Worm (Caenorhabditis elegans) whole organism, mixed stage, embryonic: ENCODE measurements around the gene M199.136.
"Not testable (repeated sequence)": the region's sequence is repeated elsewhere in the genome, so short reads cannot be mapped to it uniquely, and the experiment has no call there.

Experiments
- M03D4.4 ChIP-seq: sonication (generic microtip); optimal IDR thresholded peaks from 2 replicates; lab custom pipeline; 2017; ENCODE audit warnings: mild to moderate bottlenecking, missing genetic modification characterization, missing compliant biosample characterization
- blmp-1 ChIP-seq: fragments of 150-350 bp; optimal IDR thresholded peaks from 2 replicates; lab custom pipeline; 2014; ENCODE audit warnings: missing biosample characterization, missing genetic modification characterization
- ceh-39 ChIP-seq: fragments of 150-350 bp; optimal IDR thresholded peaks from 2 replicates; lab custom pipeline; 2014; ENCODE audit warnings: missing biosample characterization, missing genetic modification characterization
- ceh-43 ChIP-seq: fragments of 200-800 bp; sonication (Bioruptor generic); optimal IDR thresholded peaks from 2 replicates; lab custom pipeline; 2018; ENCODE audit warnings: mild to moderate bottlenecking, missing genetic modification characterization, moderate library complexity, missing compliant biosample characterization
- ces-1 ChIP-seq: fragments of 150-350 bp; optimal IDR thresholded peaks from 2 replicates; lab custom pipeline; 2014; ENCODE audit warnings: missing biosample characterization, missing genetic modification reagents, missing genetic modification characterization
- cnd-1 ChIP-seq: fragments of 200-800 bp; sonication (Bioruptor generic); optimal IDR thresholded peaks from 2 replicates; lab custom pipeline; 2018; ENCODE audit warnings: mild to moderate bottlenecking, missing genetic modification characterization, missing compliant biosample characterization
- drap-1 ChIP-seq: fragments of 200-800 bp; sonication (Bioruptor generic); optimal IDR thresholded peaks from 3 replicates; lab custom pipeline; 2018; ENCODE audit warnings: mild to moderate bottlenecking, missing genetic modification characterization, missing compliant biosample characterization
- elt-1 ChIP-seq: sonication (generic microtip); optimal IDR thresholded peaks from 2 replicates; lab custom pipeline; 2017; ENCODE audit warnings: missing genetic modification characterization, mild to moderate bottlenecking, missing compliant biosample characterization, antibody characterized with exemption, moderate library complexity, borderline replicate concordance; ENCODE audit not compliant: insufficient read depth
- elt-3 ChIP-seq: fragments of 150-350 bp; optimal IDR thresholded peaks from 2 replicates; lab custom pipeline; 2014; ENCODE audit warnings: missing biosample characterization, missing genetic modification characterization
- flh-1 ChIP-seq: fragments of 200-800 bp; sonication (Bioruptor generic); optimal IDR thresholded peaks from 2 replicates; lab custom pipeline; 2018; ENCODE audit warnings: mild to moderate bottlenecking, missing genetic modification characterization, moderate library complexity, missing compliant biosample characterization
- ham-2 ChIP-seq: fragments of 200-800 bp; sonication (Bioruptor generic); optimal IDR thresholded peaks from 2 replicates; lab custom pipeline; 2018; ENCODE audit warnings: mild to moderate bottlenecking, missing genetic modification characterization, missing compliant biosample characterization
- hlh-1 ChIP-seq: fragments of 150-350 bp; optimal IDR thresholded peaks from 2 replicates; lab custom pipeline; 2014; ENCODE audit warnings: missing biosample characterization, missing genetic modification reagents, missing genetic modification characterization
- lin-13 ChIP-seq: fragments of 150-350 bp; optimal IDR thresholded peaks from 2 replicates; lab custom pipeline; 2014; ENCODE audit warnings: missing biosample characterization, missing genetic modification characterization
- lin-32 ChIP-seq: fragments of 200-800 bp; sonication (Bioruptor generic); optimal IDR thresholded peaks from 2 replicates; lab custom pipeline; 2018; ENCODE audit warnings: mild to moderate bottlenecking, missing genetic modification characterization, missing compliant biosample characterization
- lsy-2 ChIP-seq: fragments of 150-350 bp; optimal IDR thresholded peaks from 2 replicates; lab custom pipeline; 2014; ENCODE audit warnings: missing biosample characterization, missing genetic modification characterization
- mab-5 ChIP-seq: fragments of 150-350 bp; optimal IDR thresholded peaks from 2 replicates; lab custom pipeline; 2014; ENCODE audit warnings: missing biosample characterization, missing genetic modification characterization
- mep-1 ChIP-seq: fragments of 150-350 bp; optimal IDR thresholded peaks from 2 replicates; lab custom pipeline; 2017; ENCODE audit warnings: missing biosample characterization, missing genetic modification reagents, missing genetic modification characterization, inconsistent platforms
- mls-2 ChIP-seq: sonication (generic microtip); optimal IDR thresholded peaks from 2 replicates; lab custom pipeline; 2016; ENCODE audit warnings: mild to moderate bottlenecking, missing genetic modification characterization, moderate library complexity, missing compliant biosample characterization
- nhr-12 ChIP-seq: fragments of 150-350 bp; optimal IDR thresholded peaks from 2 replicates; lab custom pipeline; 2014; ENCODE audit warnings: missing biosample characterization, missing genetic modification characterization
- nhr-2 ChIP-seq: fragments of 150-350 bp; optimal IDR thresholded peaks from 2 replicates; lab custom pipeline; 2014; ENCODE audit warnings: missing biosample characterization, missing genetic modification characterization
- nhr-237 ChIP-seq: fragments of 150-350 bp; optimal IDR thresholded peaks from 2 replicates; lab custom pipeline; 2014; ENCODE audit warnings: missing biosample characterization, missing genetic modification characterization
- nhr-28 ChIP-seq: fragments of 150-350 bp; optimal IDR thresholded peaks from 2 replicates; lab custom pipeline; 2014; ENCODE audit warnings: missing biosample characterization, missing genetic modification characterization
- nhr-76 ChIP-seq: sonication (generic microtip); optimal IDR thresholded peaks from 2 replicates; lab custom pipeline; 2017; ENCODE audit warnings: missing biosample characterization, missing genetic modification characterization
- pha-4 ChIP-seq: fragments of 150-350 bp; optimal IDR thresholded peaks from 2 replicates; lab custom pipeline; 2018; ENCODE audit warnings: missing biosample characterization, missing genetic modification reagents, missing genetic modification characterization
- sem-2 ChIP-seq: fragments of 200-800 bp; sonication (Bioruptor generic); optimal IDR thresholded peaks from 2 replicates; lab custom pipeline; 2018; ENCODE audit warnings: mild to moderate bottlenecking, missing genetic modification characterization, missing compliant biosample characterization
- snpc-4 ChIP-seq: fragments of 150-350 bp; optimal IDR thresholded peaks from 2 replicates; lab custom pipeline; 2014; ENCODE audit warnings: missing biosample characterization, missing genetic modification characterization
- sptf-1 ChIP-seq: sonication (generic microtip); optimal IDR thresholded peaks from 2 replicates; lab custom pipeline; 2017; ENCODE audit warnings: mild to moderate bottlenecking, missing genetic modification characterization, moderate library complexity, missing compliant biosample characterization
- unc-120 ChIP-seq: sonication (generic microtip); optimal IDR thresholded peaks from 2 replicates; lab custom pipeline; 2017; ENCODE audit warnings: missing genetic modification characterization, missing compliant biosample characterization; ENCODE audit not compliant: poor library complexity, severe bottlenecking
- unc-39 ChIP-seq: fragments of 150-350 bp; optimal IDR thresholded peaks from 2 replicates; lab custom pipeline; 2014; ENCODE audit warnings: missing biosample characterization, missing genetic modification characterization
- unc-62 ChIP-seq: fragments of 150-350 bp; optimal IDR thresholded peaks from 2 replicates; lab custom pipeline; 2014; ENCODE audit warnings: missing biosample characterization, missing genetic modification reagents, missing genetic modification characterization
- zip-8 ChIP-seq: fragments of 150-350 bp; optimal IDR thresholded peaks from 2 replicates; lab custom pipeline; 2014; ENCODE audit warnings: missing biosample characterization, missing genetic modification characterization

Gene M199.136

ce11 chrIV:15126021-15126420 is 7.5 kb downstream of the M199.136 start, which contains the start of gene clec-190:
Gene clec-190, minus strand, starts transcription at chrIV:15126121.
- TF ChIP-seq zip-8 (tag; lab: Kevin White, UChicago) (no peak), M03D4.4 (no peak), hlh-1 (tag; lab: Kevin White, UChicago) (no peak), lin-13 (tag; lab: Kevin White, UChicago) (no peak), snpc-4 (tag; lab: Kevin White, UChicago) (no peak), lin-32 (no peak), mep-1 (tag; lab: Kevin White, UChicago) (no peak), sem-2 (GFP tag; lab: Kevin White, UChicago) (no peak)

- TF ChIP-seq unc-120 (no peak), sptf-1 (no peak), zip-8 (tag; lab: Kevin White, UChicago) (no peak), mls-2 (tag; lab: Kevin White, UChicago) (no peak), ces-1 (no peak), drap-1 (GFP tag; lab: Kevin White, UChicago) (no peak), ceh-39 (tag; lab: Kevin White, UChicago) (no peak), cnd-1 (tag; lab: Kevin White, UChicago) (no peak), unc-39 (no peak), lin-32 (no peak), snpc-4 (tag; lab: Kevin White, UChicago) (no peak), blmp-1 (tag; lab: Kevin White, UChicago) (no peak), ceh-43 (GFP tag; lab: Kevin White, UChicago) (no peak)
Observed at ce11 chrIV:15127731-15128130, 9.2 kb downstream of the M199.136 start, which contains the start of gene M199.9. Gene M199.9, minus strand, starts transcription at chrIV:15127831.

DNA sequence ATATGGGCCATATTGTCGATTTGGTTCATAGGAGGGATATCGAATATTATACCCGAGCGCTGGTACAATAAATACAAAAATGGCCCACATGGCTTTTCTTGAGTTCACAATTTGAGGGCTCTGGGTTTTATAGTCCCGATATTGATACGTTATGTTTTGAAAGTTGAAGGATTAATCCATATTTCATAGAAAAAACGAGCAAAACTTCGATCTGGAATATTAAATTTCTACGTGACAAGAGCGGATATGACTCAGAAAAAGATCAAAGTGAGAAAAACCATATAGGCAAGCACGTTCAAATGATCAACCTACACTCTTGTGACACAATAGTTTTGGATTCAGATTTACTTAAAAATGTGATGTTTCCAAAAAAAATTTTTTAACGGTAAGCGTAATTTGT is 13.2 kb downstream of the M199.136 start, which contains the start of gene col-135:
col-135 (minus strand) TSS at position 101 of the 400 bp plus-strand sequence.
- TF ChIP-seq M03D4.4 (no peak), nhr-12 (tag; lab: Kevin White, UChicago) (no peak), unc-62 (GFP tag; lab: Kevin White, UChicago) (no peak), nhr-76 (tag; lab: Kevin White, UChicago) (no peak), unc-120 (no peak), sem-2 (GFP tag; lab: Kevin White, UChicago) (no peak), cnd-1 (tag; lab: Kevin White, UChicago) (no peak), ceh-39 (tag; lab: Kevin White, UChicago) (no peak), elt-3 (tag; lab: Kevin White, UChicago) (no peak), pha-4 (tag; lab: Kevin White, UChicago) (no peak), nhr-2 (no peak), elt-1 (tag; lab: Kevin White, UChicago) (no peak), nhr-237 (tag; lab: Kevin White, UChicago) (no peak), mep-1 (tag; lab: Kevin White, UChicago) (no peak), flh-1 (no peak), zip-8 (tag; lab: Kevin White, UChicago) (no peak), nhr-28 (no peak), mls-2 (tag; lab: Kevin White, UChicago) (no peak)

ce11 chrIV:15133899-15134298 is 15.4 kb downstream of the M199.136 start, which contains the start of gene M199.8:
Gene M199.8, minus strand, starts transcription at chrIV:15133999.
- not testable (repeated sequence) for TF ChIP-seq sem-2 (GFP tag; lab: Kevin White, UChicago); ham-2 (GFP tag; lab: Kevin White, UChicago); snpc-4 (tag; lab: Kevin White, UChicago)

DNA sequence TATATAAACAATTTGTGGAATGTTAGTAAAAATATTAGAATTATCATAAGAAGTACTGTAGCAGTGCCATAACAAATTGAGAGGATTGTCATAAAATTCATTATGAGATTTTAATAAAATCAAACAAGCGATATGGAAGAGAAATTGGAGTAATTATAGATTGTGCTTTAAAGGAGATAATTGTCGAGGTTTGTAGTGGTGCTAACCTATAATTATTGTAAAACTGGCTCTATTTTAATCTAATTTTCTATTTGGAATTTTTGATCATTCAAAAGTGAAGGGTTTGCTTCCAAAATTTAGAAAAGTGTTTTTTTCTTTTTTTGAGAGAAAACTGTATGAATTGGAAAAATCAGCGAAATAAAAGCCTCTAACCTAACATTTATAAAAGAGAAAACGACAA is 22.3 kb downstream of the M199.136 start, which contains the start of gene srg-51:
srg-51 (minus strand) TSS at position 101 of the 400 bp plus-strand sequence.
- TF ChIP-seq nhr-237 (tag; lab: Kevin White, UChicago), result no peak
- no peak for TF ChIP-seq snpc-4 (tag; lab: Kevin White, UChicago)
- no peak for TF ChIP-seq sptf-1
- no peak for TF ChIP-seq drap-1 (GFP tag; lab: Kevin White, UChicago)
- no peak for TF ChIP-seq nhr-2
- TF ChIP-seq elt-3 (tag; lab: Kevin White, UChicago), result no peak
- no peak for TF ChIP-seq mab-5
- TF ChIP-seq ces-1, result no peak
- TF ChIP-seq lsy-2, result no peak
- no peak for TF ChIP-seq lin-13 (tag; lab: Kevin White, UChicago)
- no peak for TF ChIP-seq unc-39
- TF ChIP-seq elt-1 (tag; lab: Kevin White, UChicago), result no peak
